Fruit fly (Drosophila melanogaster): ENCODE measurements around the gene endos.

dm6 chr3L:14059266-14059974 lies 27.9 kb upstream of the endos start:
- TF ChIP-seq CG8478 (optimal IDR thresholded peaks at IDR 0.05) (no peak), CTCF (optimal IDR thresholded peaks at IDR 0.05) (no peak)
